Fruit fly (Drosophila melanogaster): ENCODE data around the gene CG16986.

CG16986 gene

DNA sequence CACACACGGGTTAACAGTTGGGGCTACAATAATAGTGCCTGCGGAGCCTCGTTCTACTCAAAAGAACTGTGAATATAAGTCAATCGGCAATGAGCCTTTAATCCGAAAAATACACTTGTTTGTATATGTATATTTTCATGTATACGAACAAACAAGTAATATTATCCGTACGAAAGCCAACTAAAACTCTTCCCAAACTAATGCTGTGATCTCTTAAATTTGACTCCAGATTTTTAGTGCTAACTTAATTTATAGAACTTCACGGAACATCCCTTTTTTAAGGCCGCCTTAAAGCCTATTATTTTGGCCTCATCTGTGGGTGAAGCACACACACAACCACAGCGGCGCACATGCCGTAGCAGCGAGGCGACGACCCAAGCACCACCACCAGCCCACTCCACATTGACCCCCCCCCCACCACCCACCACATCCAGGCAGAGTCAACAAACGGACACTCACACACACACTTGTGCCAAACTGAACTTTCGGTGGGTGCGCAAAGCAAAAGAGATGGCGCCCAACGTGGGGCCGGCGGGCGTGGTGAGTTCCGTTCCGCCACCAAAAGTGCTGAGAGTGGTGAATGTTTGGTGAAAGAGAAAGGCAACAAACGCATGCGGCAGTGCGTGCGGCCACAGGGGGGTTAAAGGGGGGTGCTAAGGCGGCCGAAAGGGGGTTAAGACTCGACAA lies 15.9 kb upstream of the CG16986 start (continued):
- TF ChIP-seq C15 (GFP tag; IDR thresholded peaks at IDR 0.05) (no peak), Blimp-1 (GFP tag; optimal IDR thresholded peaks at IDR 0.05) (peak; percentile 66), CG1832 (GFP tag; optimal IDR thresholded peaks at IDR 0.05) (peak; percentile 15), CG10147 (GFP tag; optimal IDR thresholded peaks at IDR 0.05) (peak; percentile 83), CG3726 (GFP tag; IDR thresholded peaks at IDR 0.05) (no peak), Bdp1 (GFP tag; optimal IDR thresholded peaks at IDR 0.05) (peak; percentile 68), chm (GFP tag; IDR thresholded peaks at IDR 0.05) (peak; percentile 19; the same call in 1 of the 2 replicates), az2 (GFP tag; optimal IDR thresholded peaks at IDR 0.05) (peak; percentile 82), CoRest (tag; optimal IDR thresholded peaks at IDR 0.05) (peak; percentile 90), CG6689 (GFP tag; IDR thresholded peaks at IDR 0.05) (peak; percentile 85), CG11456 (GFP tag; IDR thresholded peaks at IDR 0.05) (0 out of 3 replicates have a peak, but pooled peaks have one; percentile 50), CG2712 (tag; optimal IDR thresholded peaks at IDR 0.05) (peak; percentile 89), CG15269 (tag; optimal IDR thresholded peaks at IDR 0.05) (peak; percentile 89), BtbVII (GFP tag; optimal IDR thresholded peaks at IDR 0.05) (peak; percentile 89), CG2129 (GFP tag; IDR thresholded peaks at IDR 0.05; ENCODE audit: partially characterized antibody) (no peak), CG2116 (GFP tag; optimal IDR thresholded peaks at IDR 0.05) (peak; percentile 52), Mrtf (GFP tag; IDR thresholded peaks at IDR 0.05) (peak; percentile 46), ems (GFP tag; optimal IDR thresholded peaks at IDR 0.05) (peak; percentile 28), mld (GFP tag; IDR thresholded peaks at IDR 0.05; ENCODE audit: partially characterized antibody) (no peak), Aef1 (GFP tag; IDR thresholded peaks at IDR 0.05) (peak; percentile 34; the same call in 1 of the 3 replicates), Awh (GFP tag; IDR thresholded peaks at IDR 0.05) (0 out of 2 replicates have a peak, but pooled peaks have one; percentile 44), Abd-B (GFP tag; optimal IDR thresholded peaks at IDR 0.05) (peak; percentile 72), bsh (GFP tag; optimal IDR thresholded peaks at IDR 0.05) (peak; percentile 80 to 86), Adf1 (GFP tag; IDR thresholded peaks at IDR 0.05) (peak; percentile 48), CG32532 (GFP tag; IDR thresholded peaks at IDR 0.05) (peak; percentile 67; the same call in 1 of the 2 replicates), sc (optimal IDR thresholded peaks at IDR 0.05) (no peak), sc (GFP tag; optimal IDR thresholded peaks at IDR 0.05) (peak; percentile 84), vnd (GFP tag; IDR thresholded peaks at IDR 0.05; ENCODE audit: partially characterized antibody) (no peak), amos (GFP tag; IDR thresholded peaks at IDR 0.05; ENCODE audit: partially characterized antibody) (peak; percentile 29; the same call in 1 of the 2 replicates), pnt (GFP tag; optimal IDR thresholded peaks at IDR 0.05) (peak; percentile 57), dmrt11E (tag; optimal IDR thresholded peaks at IDR 0.05) (peak; percentile 65), CG14441 (GFP tag; IDR thresholded peaks at IDR 0.05) (peak; percentile 74), CG12299 (tag; optimal IDR thresholded peaks at IDR 0.05) (peak; percentile 65), CG13296 (GFP tag; optimal IDR thresholded peaks at IDR 0.05) (peak; percentile 85), CG3163 (GFP tag; optimal IDR thresholded peaks at IDR 0.05) (no peak), CG8944 (GFP tag; optimal IDR thresholded peaks at IDR 0.05) (peak; percentile 75), Oli (tag; optimal IDR thresholded peaks at IDR 0.05) (peak; percentile 90), CG12071 (GFP tag; optimal IDR thresholded peaks at IDR 0.05) (peak; percentile 62), grn (GFP tag; optimal IDR thresholded peaks at IDR 0.05) (no peak), NfI (GFP tag; optimal IDR thresholded peaks at IDR 0.05) (peak; percentile 82), CG4282 (GFP tag; optimal IDR thresholded peaks at IDR 0.05) (no peak), dimm (GFP tag; IDR thresholded peaks at IDR 0.05) (no peak), ind (GFP tag; optimal IDR thresholded peaks at IDR 0.05) (peak; percentile 79), Eip74EF (GFP tag; optimal IDR thresholded peaks at IDR 0.05) (peak in 1 of 2 experiments; percentile 84), tx (GFP tag; optimal IDR thresholded peaks at IDR 0.05) (peak; percentile 61), CG18262 (tag; optimal IDR thresholded peaks at IDR 0.05) (peak; percentile 93), Nf-YB (GFP tag; optimal IDR thresholded peaks at IDR 0.05) (peak; percentile 69), CG12744 (GFP tag; optimal IDR thresholded peaks at IDR 0.05) (peak; percentile 69), en (GFP tag; optimal IDR thresholded peaks at IDR 0.05) (peak; percentile 60)

Data from whole organism, embryonic.